Fruit fly (Drosophila melanogaster) whole organism, embryonic: ENCODE results near the gene sol.

ENCODE experiments used
- CG11093 ChIP-seq: fragments of 200-800 bp; sonication (Bioruptor generic); IDR thresholded peaks from 3 replicates; pipeline ENCODE4 v1.3.6; 2022; ENCODE audit warnings: missing biosample characterization, missing genetic modification characterization
- CG11696 ChIP-seq: fragments of 200-800 bp; sonication (Bioruptor generic); IDR thresholded peaks from 2 replicates; pipeline ENCODE4 v1.3.6; 2022; ENCODE audit warnings: missing biosample characterization, missing genetic modification characterization
- CG12391 ChIP-seq: fragments of 200-800 bp; sonication (Bioruptor generic); optimal IDR thresholded peaks from 3 replicates; lab custom pipeline; 2018; ENCODE audit warnings: missing biosample characterization, mild to moderate bottlenecking, missing genetic modification characterization, moderate library complexity
- CG12942 ChIP-seq: fragments of 200-800 bp; sonication (Bioruptor generic); optimal IDR thresholded peaks from 3 replicates; lab custom pipeline; 2016; ENCODE audit warnings: missing biosample characterization, missing genetic modification characterization
- CG14667 ChIP-seq: fragments of 200-800 bp; sonication (Bioruptor generic); IDR thresholded peaks from 2 replicates; pipeline ENCODE4 v1.3.6; 2022; ENCODE audit warnings: missing biosample characterization, missing genetic modification characterization
- CG16815 ChIP-seq: fragments of 200-800 bp; sonication (Bioruptor generic); optimal IDR thresholded peaks from 3 replicates; lab custom pipeline; 2017; ENCODE audit warnings: missing biosample characterization, mild to moderate bottlenecking, missing genetic modification characterization
- CG1792 ChIP-seq: fragments of 200-800 bp; sonication (Bioruptor generic); optimal IDR thresholded peaks from 2 replicates; lab custom pipeline; 2016; ENCODE audit warnings: missing biosample characterization, missing genetic modification characterization
- CG6254 ChIP-seq: fragments of 200-800 bp; sonication (Bioruptor generic); optimal IDR thresholded peaks from 3 replicates; lab custom pipeline; 2017; ENCODE audit warnings: mild to moderate bottlenecking, missing biosample characterization, missing genetic modification reagents, missing genetic modification characterization
- chn ChIP-seq: fragments of 200-800 bp; sonication (Bioruptor generic); optimal IDR thresholded peaks from 2 replicates; lab custom pipeline; 2016; ENCODE audit warnings: missing biosample characterization, missing genetic modification characterization
- p53 ChIP-seq: fragments of 200-800 bp; sonication (Bioruptor generic); optimal IDR thresholded peaks from 2 replicates; lab custom pipeline; 2016; ENCODE audit warnings: missing biosample characterization, missing genetic modification characterization
- pb ChIP-seq: fragments of 200-800 bp; sonication (Bioruptor generic); optimal IDR thresholded peaks from 3 replicates; lab custom pipeline; 2016; ENCODE audit warnings: missing biosample characterization, missing genetic modification characterization
- wek ChIP-seq: fragments of 200-800 bp; sonication (Bioruptor generic); optimal IDR thresholded peaks from 3 replicates; lab custom pipeline; 2018; ENCODE audit warnings: missing biosample characterization, mild to moderate bottlenecking, missing genetic modification characterization, moderate library complexity

DNA sequence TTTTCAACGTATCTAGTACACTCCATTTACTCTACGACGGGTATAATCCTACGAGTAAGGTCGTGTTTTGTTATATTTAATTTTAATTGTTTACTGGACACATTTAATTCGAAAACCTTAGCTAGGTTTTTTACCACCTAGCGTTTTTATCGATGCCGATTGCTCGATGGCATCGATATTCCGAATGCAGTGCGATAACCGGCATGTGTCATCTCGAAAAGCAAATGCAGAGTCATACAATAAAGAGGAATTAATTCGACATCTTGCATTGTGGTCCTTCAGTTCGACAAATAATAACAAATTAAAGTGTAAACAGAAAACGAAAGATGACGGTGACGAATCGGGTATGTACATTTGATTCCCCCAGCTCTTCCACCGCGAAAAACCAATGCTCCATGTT, 34.2 kb upstream of the sol start, which contains the start of gene Rpt6:
- TF ChIP-seq CG12942 (no peak), p53 (GFP tag; lab: Kevin White, UChicago) (no peak), CG11696 (GFP tag; lab: Robert Waterston, UW) (no peak), CG14667 (no peak), wek (GFP tag; lab: Kevin White, UChicago) (no peak), CG16815 (GFP tag; lab: Kevin White, UChicago) (no peak), CG6254 (GFP tag; lab: Kevin White, UChicago) (no peak), CG11093 (GFP tag; lab: Robert Waterston, UW) (no peak), CG1792 (no peak), pb (GFP tag; lab: Kevin White, UChicago) (no peak), CG12391 (tag; lab: Kevin White, UChicago) (no peak), chn (GFP tag; lab: Kevin White, UChicago) (no peak)
